Worm (Caenorhabditis elegans) whole organism, young adult: ENCODE data around the gene epic-3.

ENCODE experiments used
- B0336.3 ChIP-seq: fragments of 200-800 bp; sonication (Bioruptor generic); IDR thresholded peaks from 2 replicates; pipeline ENCODE4 v1.3.6; 2022; ENCODE audit warnings: missing genetic modification characterization, missing compliant biosample characterization
- D2030.7 ChIP-seq: fragments of 200-800 bp; sonication (Bioruptor generic); IDR thresholded peaks from 2 replicates; pipeline ENCODE4 v1.3.6; 2022; ENCODE audit warnings: missing genetic modification reagents, missing genetic modification characterization, missing compliant biosample characterization
- F22D6.2 ChIP-seq: sonication (generic microtip); optimal IDR thresholded peaks from 2 replicates; lab custom pipeline; 2016; ENCODE audit warnings: mild to moderate bottlenecking, missing genetic modification characterization, missing compliant biosample characterization
- F23B12.7 ChIP-seq: sonication (generic microtip); optimal IDR thresholded peaks from 2 replicates; lab custom pipeline; 2017; ENCODE audit warnings: missing genetic modification characterization, mild to moderate bottlenecking, missing compliant biosample characterization, antibody characterized with exemption, moderate library complexity; ENCODE audit not compliant: insufficient read depth
- F33H1.4 ChIP-seq: fragments of 200-800 bp; sonication (Bioruptor generic); IDR thresholded peaks from 2 replicates; pipeline ENCODE4 v1.3.6; 2022; ENCODE audit warnings: missing genetic modification reagents, missing genetic modification characterization, missing compliant biosample characterization
- F39B2.1 ChIP-seq: fragments of 200-800 bp; sonication (Bioruptor generic); IDR thresholded peaks from 2 replicates; pipeline ENCODE4 v1.3.6; 2022; ENCODE audit warnings: missing genetic modification reagents, missing genetic modification characterization, missing compliant biosample characterization
- F52B5.7 ChIP-seq: sonication (generic microtip); optimal IDR thresholded peaks from 2 replicates; lab custom pipeline; 2016; ENCODE audit warnings: mild to moderate bottlenecking, missing genetic modification characterization, missing compliant biosample characterization
- ama-1 ChIP-seq, 3 experiments: fragments of 150-350 bp in 1 of 3; sonication (generic microtip) in 2 of 3; optimal IDR thresholded peaks; 2 replicates each; lab custom pipeline; 2014 to 2018; ENCODE audit warnings: missing biosample characterization in 2 of 3, missing genetic modification characterization in 2 of 3, missing genetic modification reagents in 2 of 3
- aptf-2 ChIP-seq: fragments of 200-800 bp; sonication (Bioruptor generic); conservative IDR thresholded peaks from 2 replicates; pipeline ENCODE4 v1.3.6; 2022; ENCODE audit warnings: missing genetic modification reagents, missing genetic modification characterization, missing compliant biosample characterization
- aptf-3 ChIP-seq: fragments of 200-800 bp; sonication (Bioruptor generic); IDR thresholded peaks from 2 replicates; pipeline ENCODE4 v1.3.6; 2022; ENCODE audit warnings: missing genetic modification characterization, missing compliant biosample characterization
- bed-1 ChIP-seq: fragments of 200-800 bp; sonication (Bioruptor generic); IDR thresholded peaks from 2 replicates; pipeline ENCODE4 v1.3.6; 2022; ENCODE audit warnings: missing genetic modification reagents, missing genetic modification characterization, missing compliant biosample characterization
- ccch-3 ChIP-seq: fragments of 200-800 bp; sonication (Bioruptor generic); optimal IDR thresholded peaks from 2 replicates; lab custom pipeline; 2018; ENCODE audit warnings: mild to moderate bottlenecking, missing genetic modification characterization, missing compliant biosample characterization
- cebp-2 ChIP-seq: fragments of 200-800 bp; sonication (Bioruptor generic); IDR thresholded peaks from 2 replicates; pipeline ENCODE4 v1.3.6; 2022; ENCODE audit warnings: missing genetic modification characterization, missing compliant biosample characterization
- ceh-27 ChIP-seq: fragments of 200-800 bp; sonication (Bioruptor generic); optimal IDR thresholded peaks from 2 replicates; lab custom pipeline; 2018; ENCODE audit warnings: mild to moderate bottlenecking, missing genetic modification characterization, moderate library complexity, missing compliant biosample characterization
- ceh-91 ChIP-seq: fragments of 200-800 bp; sonication (Bioruptor generic); IDR thresholded peaks from 2 replicates; pipeline ENCODE4 v1.3.6; 2022; ENCODE audit warnings: missing genetic modification reagents, missing genetic modification characterization, missing compliant biosample characterization
- chd-7 ChIP-seq: sonication (generic microtip); optimal IDR thresholded peaks from 2 replicates; lab custom pipeline; 2016; ENCODE audit warnings: mild to moderate bottlenecking, missing genetic modification characterization, moderate library complexity, missing compliant biosample characterization
- dox-1 ChIP-seq: fragments of 200-800 bp; sonication (Bioruptor generic); IDR thresholded peaks from 2 replicates; pipeline ENCODE4 v1.3.6; 2022; ENCODE audit warnings: missing genetic modification reagents, missing genetic modification characterization, missing compliant biosample characterization
- efl-1 ChIP-seq: fragments of 150-350 bp; optimal IDR thresholded peaks from 2 replicates; lab custom pipeline; 2014; ENCODE audit warnings: missing biosample characterization, missing genetic modification reagents, missing genetic modification characterization
- egl-18 ChIP-seq: fragments of 200-800 bp; sonication (Bioruptor generic); IDR thresholded peaks from 2 replicates; pipeline ENCODE4 v1.3.6; 2022; ENCODE audit warnings: missing genetic modification reagents, missing genetic modification characterization, missing compliant biosample characterization
- hlh-26 ChIP-seq: fragments of 200-800 bp; sonication (Bioruptor generic); conservative IDR thresholded peaks from 2 replicates; pipeline ENCODE4 v1.3.6; 2022; ENCODE audit warnings: missing genetic modification reagents, missing genetic modification characterization, missing compliant biosample characterization
- hmg-1.2 ChIP-seq: fragments of 200-800 bp; sonication (Bioruptor generic); IDR thresholded peaks from 2 replicates; pipeline ENCODE4 v1.3.6; 2022; ENCODE audit warnings: missing genetic modification reagents, missing genetic modification characterization, missing compliant biosample characterization
- hsf-1 ChIP-seq: fragments of 200-800 bp; sonication (Bioruptor generic); IDR thresholded peaks from 2 replicates; pipeline ENCODE4 v1.3.6; 2022; ENCODE audit warnings: missing genetic modification reagents, missing genetic modification characterization, missing compliant biosample characterization
- let-526 ChIP-seq: fragments of 200-800 bp; sonication (Bioruptor generic); IDR thresholded peaks from 2 replicates; pipeline ENCODE4 v1.3.6; 2022; ENCODE audit warnings: missing genetic modification reagents, missing genetic modification characterization, missing compliant biosample characterization
- lin-54 ChIP-seq: fragments of 200-800 bp; sonication (Bioruptor generic); optimal IDR thresholded peaks from 2 replicates; lab custom pipeline; 2018; ENCODE audit warnings: mild to moderate bottlenecking, missing genetic modification characterization, missing compliant biosample characterization
- lsl-1 ChIP-seq: fragments of 200-800 bp; sonication (Bioruptor generic); optimal IDR thresholded peaks from 2 replicates; lab custom pipeline; 2018; ENCODE audit warnings: mild to moderate bottlenecking, missing genetic modification characterization, moderate library complexity, missing compliant biosample characterization
- madf-10 ChIP-seq: sonication (generic microtip); optimal IDR thresholded peaks from 2 replicates; lab custom pipeline; 2016; ENCODE audit warnings: mild to moderate bottlenecking, missing genetic modification characterization, missing compliant biosample characterization
- madf-3 ChIP-seq: fragments of 200-800 bp; sonication (Bioruptor generic); IDR thresholded peaks from 2 replicates; pipeline ENCODE4 v1.3.6; 2022; ENCODE audit warnings: missing genetic modification reagents, missing genetic modification characterization, missing compliant biosample characterization
- madf-6 ChIP-seq: fragments of 200-800 bp; sonication (Bioruptor generic); IDR thresholded peaks from 2 replicates; pipeline ENCODE4 v1.3.6; 2022; ENCODE audit warnings: missing genetic modification reagents, missing genetic modification characterization, missing compliant biosample characterization
- madf-8 ChIP-seq: fragments of 200-800 bp; sonication (Bioruptor generic); conservative IDR thresholded peaks from 2 replicates; pipeline ENCODE4 v1.3.6; 2022; ENCODE audit warnings: missing genetic modification reagents, missing genetic modification characterization, missing compliant biosample characterization
- mcd-1 ChIP-seq: fragments of 200-800 bp; sonication (Bioruptor generic); IDR thresholded peaks from 2 replicates; pipeline ENCODE4 v1.3.6; 2022; ENCODE audit warnings: missing genetic modification reagents, missing genetic modification characterization, missing compliant biosample characterization
- nfya-1 ChIP-seq: sonication (generic microtip); optimal IDR thresholded peaks from 2 replicates; lab custom pipeline; 2017; ENCODE audit warnings: antibody characterized with exemption, missing compliant biosample characterization, missing genetic modification characterization, borderline replicate concordance; ENCODE audit not compliant: insufficient read depth
- nhr-80 ChIP-seq: sonication (generic microtip); optimal IDR thresholded peaks from 2 replicates; lab custom pipeline; 2016; ENCODE audit warnings: missing genetic modification characterization, missing compliant biosample characterization
- rpc-1 ChIP-seq, 2 experiments: fragments of 150-350 bp in 1 of 2; sonication (generic microtip) in 1 of 2; optimal IDR thresholded peaks; 2 replicates each; lab custom pipeline; 2014 to 2018; ENCODE audit warnings: missing biosample characterization in 1 of 2, missing genetic modification characterization in 1 of 2, missing genetic modification reagents in 1 of 2, missing genotype in 1 of 2
- snpc-1.1 ChIP-seq: sonication (generic microtip); optimal IDR thresholded peaks from 2 replicates; lab custom pipeline; 2017; ENCODE audit warnings: missing genetic modification characterization, mild to moderate bottlenecking, missing compliant biosample characterization, antibody characterized with exemption, moderate library complexity, missing genotype, missing genetic modification reagents; ENCODE audit not compliant: insufficient read depth
- snpc-1.3 ChIP-seq: sonication (generic microtip); optimal IDR thresholded peaks from 2 replicates; lab custom pipeline; 2017; ENCODE audit warnings: missing genetic modification characterization, mild to moderate bottlenecking, missing compliant biosample characterization, antibody characterized with exemption, moderate library complexity, missing genotype, missing genetic modification reagents; ENCODE audit not compliant: insufficient read depth
- snpc-3.4 ChIP-seq: sonication (generic microtip); optimal IDR thresholded peaks from 2 replicates; lab custom pipeline; 2017; ENCODE audit warnings: missing genetic modification characterization, mild to moderate bottlenecking, missing compliant biosample characterization, antibody characterized with exemption, moderate library complexity, missing genotype, missing genetic modification reagents
- snpc-4 ChIP-seq, 5 experiments: fragments of 150-350 bp in 1 of 5; sonication (generic microtip) in 4 of 5; optimal IDR thresholded peaks; 2 replicates each; lab custom pipeline; 2014 to 2018; ENCODE audit warnings: missing genetic modification characterization in 5 of 5, missing biosample characterization in 3 of 5, antibody characterized with exemption in 2 of 5, mild to moderate bottlenecking in 2 of 5, missing compliant biosample characterization in 2 of 5, missing genotype in 2 of 5, moderate library complexity in 2 of 5, missing genetic modification reagents in 1 of 5
- tlf-1 ChIP-seq: fragments of 200-800 bp; sonication (Bioruptor generic); optimal IDR thresholded peaks from 2 replicates; lab custom pipeline; 2018; ENCODE audit warnings: mild to moderate bottlenecking, missing genetic modification characterization, missing compliant biosample characterization
- unc-130 ChIP-seq: sonication (generic microtip); optimal IDR thresholded peaks from 2 replicates; lab custom pipeline; 2016; ENCODE audit warnings: missing genetic modification reagents, missing genetic modification characterization, missing compliant biosample characterization
- unc-62 ChIP-seq: fragments of 150-350 bp; optimal IDR thresholded peaks from 2 replicates; lab custom pipeline; 2014; ENCODE audit warnings: missing biosample characterization, missing genetic modification reagents, missing genetic modification characterization
- xnd-1 ChIP-seq: sonication (generic microtip); optimal IDR thresholded peaks from 2 replicates; lab custom pipeline; 2016; ENCODE audit warnings: missing genotype, missing genetic modification reagents, missing genetic modification characterization, missing compliant biosample characterization
- ztf-18 ChIP-seq: sonication (generic microtip); optimal IDR thresholded peaks from 2 replicates; lab custom pipeline; 2016; ENCODE audit warnings: missing genotype, mild to moderate bottlenecking, missing genetic modification characterization, missing compliant biosample characterization
- ztf-26 ChIP-seq: sonication (generic microtip); optimal IDR thresholded peaks from 2 replicates; lab custom pipeline; 2017; ENCODE audit warnings: missing genetic modification characterization, missing compliant biosample characterization
- ztf-28 ChIP-seq: fragments of 200-800 bp; sonication (Bioruptor generic); IDR thresholded peaks from 2 replicates; pipeline ENCODE4 v1.3.6; 2022; ENCODE audit warnings: missing genetic modification reagents, missing genetic modification characterization, missing compliant biosample characterization
- ztf-6 ChIP-seq: fragments of 200-800 bp; sonication (Bioruptor generic); IDR thresholded peaks from 2 replicates; pipeline ENCODE4 v1.3.6; 2022; ENCODE audit warnings: missing genetic modification reagents, missing genetic modification characterization, missing compliant biosample characterization

epic-3 gene

ce11 chrIV:1708426-1708826 lies 15.8 kb downstream of the epic-3 start (continued):
- TF ChIP-seq B0336.3 (GFP tag; lab: Robert Waterston, UW) (peak; percentile 87), madf-3 (GFP tag; lab: Robert Waterston, UW) (0 out of 2 replicates have a peak, but pooled peaks have one; percentile 5), snpc-4 (GFP tag; optimal IDR thresholded peaks at IDR 0.05; lab: Kevin White, UChicago) (peak; percentile 16), snpc-4 (tag; optimal IDR thresholded peaks at IDR 0.05; lab: Kevin White, UChicago) (no peak), ztf-28 (GFP tag; lab: Robert Waterston, UW) (peak; percentile 4; the same call in 1 of the 2 replicates), aptf-3 (GFP tag; lab: Robert Waterston, UW) (0 out of 2 replicates have a peak, but pooled peaks have one; percentile 16)

- TF ChIP-seq let-526 (GFP tag; lab: Robert Waterston, UW) (no peak), rpc-1 (optimal IDR thresholded peaks at IDR 0.05; lab: Kevin White, UChicago) (no peak), rpc-1 (tag; optimal IDR thresholded peaks at IDR 0.05; lab: Kevin White, UChicago) (no peak), F39B2.1 (no peak), ceh-91 (peak; percentile 46; the same call in 1 of the 2 replicates), snpc-1.3 (no peak), lin-54 (GFP tag; lab: Kevin White, UChicago) (no peak), nhr-80 (tag; lab: Kevin White, UChicago) (no peak), chd-7 (tag; lab: Kevin White, UChicago) (no peak), madf-6 (GFP tag; lab: Robert Waterston, UW) (peak; percentile 56), bed-1 (GFP tag; lab: Robert Waterston, UW) (no peak), ztf-18 (tag; lab: Kevin White, UChicago) (no peak), F23B12.7 (no peak), madf-10 (tag; lab: Kevin White, UChicago) (no peak), ztf-6 (GFP tag; lab: Robert Waterston, UW) (no peak), ceh-27 (no peak), ztf-26 (tag; lab: Kevin White, UChicago) (no peak), hmg-1.2 (GFP tag; lab: Robert Waterston, UW) (no peak), D2030.7 (GFP tag; lab: Robert Waterston, UW) (peak; percentile 32; the same call in 1 of the 2 replicates), efl-1 (peak; percentile 23), F52B5.7 (tag; lab: Kevin White, UChicago) (no peak), xnd-1 (peak; percentile 51), unc-62 (GFP tag; lab: Kevin White, UChicago) (no peak), mcd-1 (GFP tag; lab: Robert Waterston, UW) (no peak), tlf-1 (GFP tag; lab: Kevin White, UChicago) (no peak), aptf-2 (GFP tag; lab: Robert Waterston, UW) (no peak), unc-130 (GFP tag; lab: Kevin White, UChicago) (no peak), F22D6.2 (tag; lab: Kevin White, UChicago) (no peak), snpc-3.4 (tag; lab: Kevin White, UChicago) (no peak), madf-8 (GFP tag; lab: Robert Waterston, UW) (peak; percentile 35; the same call in 1 of the 2 replicates), lsl-1 (GFP tag; lab: Kevin White, UChicago) (peak; percentile 92), hlh-26 (GFP tag; lab: Robert Waterston, UW) (no peak), hsf-1 (GFP tag; lab: Robert Waterston, UW) (no peak), cebp-2 (GFP tag; lab: Robert Waterston, UW) (no peak), nfya-1 (tag; lab: Kevin White, UChicago) (no peak), ccch-3 (no peak), ama-1 (optimal IDR thresholded peaks at IDR 0.05; lab: Kevin White, UChicago) (no peak), ama-1 (GFP tag; optimal IDR thresholded peaks at IDR 0.05; lab: Kevin White, UChicago) (no peak), egl-18 (GFP tag; lab: Robert Waterston, UW) (no peak), snpc-1.1 (no peak), dox-1 (GFP tag; lab: Robert Waterston, UW) (no peak), F33H1.4 (GFP tag; lab: Robert Waterston, UW) (peak; percentile 77)
Observed at ce11 chrIV:1707960-1708359, 16.2 kb downstream of the epic-3 start.
